Fruit fly (Drosophila melanogaster): ENCODE results near the gene CG11755.

CG11755 gene

DNA sequence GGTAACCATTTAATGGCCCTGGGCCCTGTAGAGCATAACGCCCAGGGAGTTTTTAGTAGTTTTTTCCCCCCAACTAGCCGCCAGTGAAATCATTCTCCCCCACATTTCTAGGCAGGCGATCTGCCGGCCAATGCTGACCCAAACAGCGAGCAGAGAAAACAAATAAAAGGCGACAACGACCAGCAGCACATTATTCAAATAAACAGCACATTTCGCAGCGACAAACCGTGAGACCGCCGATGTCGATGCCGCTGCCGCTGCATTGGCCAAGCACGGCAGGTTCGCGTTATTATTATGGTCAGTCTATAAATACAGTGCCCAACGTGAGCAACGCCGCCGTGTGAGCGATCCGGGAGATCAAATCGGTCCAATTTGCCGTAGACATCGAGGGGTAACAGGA is 42.2 kb downstream of the CG11755 start, which contains the start of gene CG11760:
Gene CG11760 (plus strand): TSS at position 301 of the 400 bp plus-strand sequence.
- TF ChIP-seq Doc3 (GFP tag; IDR thresholded peaks at IDR 0.05; ENCODE audit: partially characterized antibody) = 0 out of 3 replicates have a peak, but pooled peaks have one; percentile 16
- no peak for TF ChIP-seq Nf-YC (tag; optimal IDR thresholded peaks at IDR 0.05)
- peak; percentile 61 for TF ChIP-seq Med (GFP tag)
- peak; percentile 30 for TF ChIP-seq sens (GFP tag)

DNA sequence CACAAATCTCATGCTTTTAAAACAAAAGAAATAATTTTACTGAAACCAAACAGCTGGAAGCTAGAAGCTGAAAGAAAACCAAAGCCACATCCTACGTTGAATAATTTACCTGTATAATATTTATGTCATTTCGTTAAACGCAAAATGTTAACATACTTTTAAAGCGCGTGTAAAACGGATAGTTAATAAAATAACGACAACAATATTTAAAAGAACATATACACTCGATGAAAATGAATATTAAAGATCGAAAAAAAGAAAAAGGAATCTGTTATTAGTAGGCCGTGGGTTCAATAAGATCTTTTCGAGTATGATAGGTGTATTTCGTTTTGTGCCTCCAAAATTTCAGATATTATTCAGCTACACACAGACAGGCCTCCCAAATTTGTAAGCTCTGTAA is 44.4 kb downstream of the CG11755 start, which contains the start of gene CG8136:
Gene CG8136 (plus strand): TSS at position 301 of the 400 bp plus-strand sequence.
- TF ChIP-seq slou (GFP tag; optimal IDR thresholded peaks at IDR 0.05) (no peak), gce (GFP tag; IDR thresholded peaks at IDR 0.05) (no peak), HmgZ (tag; optimal IDR thresholded peaks at IDR 0.05) (no peak), lbe (GFP tag; optimal IDR thresholded peaks at IDR 0.05) (no peak), CG30020 (tag; optimal IDR thresholded peaks at IDR 0.05) (no peak), Sox100B (GFP tag; optimal IDR thresholded peaks at IDR 0.05) (no peak), pho (GFP tag; optimal IDR thresholded peaks at IDR 0.05) (no peak), Elba2 (GFP tag; optimal IDR thresholded peaks at IDR 0.05) (no peak), Dref (GFP tag; IDR thresholded peaks at IDR 0.05) (no peak), Optix (GFP tag; IDR thresholded peaks at IDR 0.05) (no peak), chn (GFP tag; optimal IDR thresholded peaks at IDR 0.05) (no peak)

DNA sequence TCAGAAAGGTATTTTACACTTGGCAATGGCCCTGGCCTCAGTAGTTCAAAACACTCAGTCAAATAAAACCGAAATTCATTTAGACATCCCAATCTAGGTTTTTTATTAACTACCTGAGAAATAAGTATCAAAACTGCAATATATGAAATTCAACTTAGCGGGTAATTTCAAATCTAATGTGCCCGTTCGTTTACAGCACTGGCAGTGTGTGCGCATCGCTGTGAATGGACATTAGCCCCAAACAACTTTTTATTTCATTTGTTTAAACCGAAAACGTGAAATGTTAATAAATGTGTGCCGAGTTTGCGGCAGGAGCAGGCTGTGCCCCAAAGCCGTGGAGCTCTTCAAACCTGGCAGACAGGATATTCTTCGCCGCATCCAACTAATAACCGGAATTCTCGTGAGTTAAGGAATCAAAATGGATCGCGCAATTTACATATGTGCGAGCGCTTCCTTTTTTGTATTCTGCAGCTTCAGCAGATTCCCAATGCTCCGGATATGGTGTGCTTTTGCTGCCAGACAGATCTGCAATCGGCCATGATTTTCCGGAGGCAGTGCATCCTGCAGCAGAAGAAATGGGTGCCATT is 46.3 kb downstream of the CG11755 start, which contains the start of gene nom:
Gene nom (plus strand): TSS at position 213 of the 587 bp plus-strand sequence.
- TF ChIP-seq pzg (GFP tag; optimal IDR thresholded peaks at IDR 0.05) (peak; percentile 48), CG9797 (GFP tag; optimal IDR thresholded peaks at IDR 0.05) (peak; percentile 55), BEAF-32 (GFP tag; optimal IDR thresholded peaks at IDR 0.05) (peak; percentile 10), dysf (GFP tag; IDR thresholded peaks at IDR 0.05) (no peak), row (GFP tag; IDR thresholded peaks at IDR 0.05) (peak; percentile 6; the same call in 1 of the 3 replicates), Dll (GFP tag; IDR thresholded peaks at IDR 0.05; ENCODE audit: partially characterized antibody) (no peak), yki (optimal IDR thresholded peaks at IDR 0.05) (no peak), CG10267 (tag; optimal IDR thresholded peaks at IDR 0.05) (peak; percentile 89), insv (GFP tag; optimal IDR thresholded peaks at IDR 0.05) (peak in 1 of 2 experiments; percentile 7), stwl (tag; optimal IDR thresholded peaks at IDR 0.05) (peak; percentile 49), HLH54F (GFP tag; optimal IDR thresholded peaks at IDR 0.05) (no peak), CG7987 (GFP tag; optimal IDR thresholded peaks at IDR 0.05) (no peak), Med (GFP tag) (peak; percentile 67), CG14860 (GFP tag; IDR thresholded peaks at IDR 0.05; ENCODE audit: partially characterized antibody) (0 out of 3 replicates have a peak, but pooled peaks have one; percentile 23), Fer1 (GFP tag; optimal IDR thresholded peaks at IDR 0.05) (no peak), Sin3A (optimal IDR thresholded peaks at IDR 0.05) (peak; percentile 23), CG3065 (GFP tag; optimal IDR thresholded peaks at IDR 0.05) (no peak), CG12299 (tag; optimal IDR thresholded peaks at IDR 0.05) (no peak), CG4617 (GFP tag; optimal IDR thresholded peaks at IDR 0.05; ENCODE audit: borderline replicate concordance) (peak; percentile 40), CG31224 (GFP tag; IDR thresholded peaks at IDR 0.05) (no peak), nmo (GFP tag; optimal IDR thresholded peaks at IDR 0.05) (no peak), Myb (GFP tag; optimal IDR thresholded peaks at IDR 0.05) (peak; percentile 88), Scr (GFP tag; IDR thresholded peaks at IDR 0.05; ENCODE audit: partially characterized antibody) (0 out of 2 replicates have a peak, but pooled peaks have one; percentile 7), CG10209 (GFP tag; optimal IDR thresholded peaks at IDR 0.05) (no peak), Rfx (GFP tag; IDR thresholded peaks at IDR 0.05) (peak; percentile 31; the same call in 1 of the 2 replicates), HmgZ (tag; optimal IDR thresholded peaks at IDR 0.05) (peak; percentile 11), CG10565 (GFP tag; optimal IDR thresholded peaks at IDR 0.05) (no peak), vvl (GFP tag; IDR thresholded peaks at IDR 0.05) (0 out of 2 replicates have a peak, but pooled peaks have one; percentile 29), Meics (GFP tag; optimal IDR thresholded peaks at IDR 0.05) (no peak), gfzf (GFP tag; optimal IDR thresholded peaks at IDR 0.05) (peak; percentile 17), Dp (GFP tag; optimal IDR thresholded peaks at IDR 0.05) (peak; percentile 84), sob (GFP tag; IDR thresholded peaks at IDR 0.05) (no peak), CG6175 (GFP tag; IDR thresholded peaks at IDR 0.05) (no peak), crp (GFP tag; optimal IDR thresholded peaks at IDR 0.05) (peak in 1 of 2 experiments; percentile 22)

All from whole organism, embryonic.